Fruit fly (Drosophila melanogaster) whole organism: ENCODE data around the gene Gas8.

Experiments used
- CG8478 ChIP-seq: fragments of >200 bp; optimal IDR thresholded peaks from 2 replicates; lab custom pipeline; 2018; ENCODE audit warnings: inconsistent platforms
- psq ChIP-seq: fragments of >200 bp; optimal IDR thresholded peaks from 2 replicates; lab custom pipeline; 2017

DNA sequence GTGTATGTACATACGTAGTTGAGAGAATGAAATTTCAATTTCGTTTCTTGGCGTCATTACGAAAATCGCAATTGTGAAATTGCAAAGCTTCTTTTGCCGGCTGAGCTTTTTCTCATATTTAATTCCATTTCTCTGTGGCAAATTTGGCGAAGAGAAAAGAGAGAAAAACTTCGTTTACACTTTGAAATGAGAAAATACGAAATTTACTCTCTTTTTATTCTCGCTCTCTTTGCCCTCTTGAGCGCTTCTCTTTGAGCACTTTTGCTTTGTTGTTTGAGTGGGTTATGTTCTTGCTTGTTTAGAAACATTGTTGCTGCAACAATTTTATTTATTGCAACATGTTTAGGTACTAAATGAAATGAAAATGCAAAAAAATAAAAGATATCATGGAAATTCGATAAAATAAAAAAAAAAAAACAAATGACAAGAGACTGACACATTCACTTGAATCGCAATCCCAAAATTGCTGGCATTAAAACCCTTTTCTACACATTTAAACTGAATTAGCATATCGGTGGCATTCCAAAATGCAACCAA lies 53.3 kb downstream of the Gas8 start:
- TF ChIP-seq psq (no peak), CG8478 (lab: Kevin White, UChicago) (no peak)
